Fruit fly (Drosophila melanogaster): Measurements from ENCODE around the gene CG17834.

Gene CG17834

DNA sequence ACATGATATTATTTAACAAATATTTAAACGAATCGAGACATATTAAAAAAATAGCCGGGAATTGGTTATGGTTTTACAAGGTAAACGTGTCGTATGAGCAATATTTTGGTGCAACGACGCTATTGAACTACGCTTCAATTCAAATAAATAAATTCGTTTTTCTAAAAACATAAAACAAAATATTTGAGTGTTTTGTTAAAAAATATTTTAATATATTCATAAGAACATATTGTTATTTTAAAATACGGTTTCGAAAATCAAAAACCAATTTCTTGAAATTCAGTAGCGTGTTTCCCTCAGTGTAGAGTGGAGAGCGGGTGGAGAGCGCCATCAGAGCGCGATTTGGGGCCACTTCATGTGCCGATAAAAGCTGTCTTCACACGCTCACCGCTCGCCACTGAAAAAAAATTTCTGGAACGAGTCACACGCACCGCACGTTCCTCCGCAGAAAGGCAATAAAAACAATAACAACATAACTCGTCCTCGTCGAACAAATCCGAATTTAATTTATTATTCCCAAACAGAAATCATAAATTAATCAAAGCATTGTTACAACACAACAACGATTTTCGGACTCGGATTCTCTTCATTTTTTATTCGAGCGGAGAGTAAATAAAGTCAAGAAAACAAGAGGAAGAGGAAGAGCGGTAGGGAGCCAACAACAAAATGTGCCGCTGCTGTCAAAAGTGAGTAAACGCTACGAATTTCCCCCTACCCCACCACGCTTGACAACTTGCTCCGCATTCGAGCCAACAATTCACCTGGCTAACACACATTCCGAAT is 6.6 kb downstream of the CG17834 start (continued):
- TF ChIP-seq NC2β (GFP tag; optimal IDR thresholded peaks at IDR 0.05) (no peak), CG9609 (GFP tag; optimal IDR thresholded peaks at IDR 0.05) (peak; percentile 5), dm (GFP tag; optimal IDR thresholded peaks at IDR 0.05) (no peak), Lim3 (GFP tag; IDR thresholded peaks at IDR 0.05) (no peak), D19A (tag; optimal IDR thresholded peaks at IDR 0.05) (peak; percentile 92), CG3163 (GFP tag; optimal IDR thresholded peaks at IDR 0.05) (peak; percentile 76), ranshi (GFP tag; IDR thresholded peaks at IDR 0.05) (peak; percentile 69; the same call in 1 of the 2 replicates), CG9876 (GFP tag; optimal IDR thresholded peaks at IDR 0.05) (no peak), Antp (GFP tag; optimal IDR thresholded peaks at IDR 0.05) (no peak), Myb (GFP tag; optimal IDR thresholded peaks at IDR 0.05) (peak; percentile 14), da (GFP tag; optimal IDR thresholded peaks at IDR 0.05) (no peak), Lhr (GFP tag; optimal IDR thresholded peaks at IDR 0.05) (peak; percentile 59), Kr (GFP tag; optimal IDR thresholded peaks at IDR 0.05) (no peak), zfh2 (GFP tag; optimal IDR thresholded peaks at IDR 0.05) (peak; percentile 46), Dref (GFP tag; IDR thresholded peaks at IDR 0.05) (no peak), sqz (GFP tag; optimal IDR thresholded peaks at IDR 0.05) (peak; percentile 90), Rx (GFP tag; IDR thresholded peaks at IDR 0.05) (peak; percentile 45; the same call in 1 of the 2 replicates), Atf-2 (GFP tag; optimal IDR thresholded peaks at IDR 0.05) (no peak), Sin3A (optimal IDR thresholded peaks at IDR 0.05) (no peak), CG11504 (tag; optimal IDR thresholded peaks at IDR 0.05) (peak; percentile 96), Meics (GFP tag; optimal IDR thresholded peaks at IDR 0.05) (peak; percentile 96), Abd-B (GFP tag; optimal IDR thresholded peaks at IDR 0.05) (peak; percentile 89), Bdp1 (GFP tag; optimal IDR thresholded peaks at IDR 0.05) (peak; percentile 57), danr (GFP tag; IDR thresholded peaks at IDR 0.05) (peak; percentile 70), CG2678 (tag; optimal IDR thresholded peaks at IDR 0.05) (peak; percentile 98), CG11093 (GFP tag; IDR thresholded peaks at IDR 0.05) (peak; percentile 76; the same call in 1 of the 3 replicates), toy (GFP tag; IDR thresholded peaks at IDR 0.05) (peak; percentile 45; the same call in 1 of the 2 replicates), CG18011 (GFP tag; optimal IDR thresholded peaks at IDR 0.05) (peak; percentile 66), pnt (GFP tag; optimal IDR thresholded peaks at IDR 0.05) (peak; percentile 0), tll (GFP tag; optimal IDR thresholded peaks at IDR 0.05) (no peak), Usf (GFP tag; optimal IDR thresholded peaks at IDR 0.05) (peak; percentile 92), Trl (optimal IDR thresholded peaks at IDR 0.05) (peak; percentile 62 to 67), Trl (GFP tag; optimal IDR thresholded peaks at IDR 0.05) (peak; percentile 32), Mes4 (GFP tag; optimal IDR thresholded peaks at IDR 0.05) (peak; percentile 27), C15 (GFP tag; IDR thresholded peaks at IDR 0.05) (no peak; the same call in 1 of the 3 replicates), tap (tag; optimal IDR thresholded peaks at IDR 0.05) (peak; percentile 91), bcd (GFP tag; optimal IDR thresholded peaks at IDR 0.05) (peak; percentile 94), BEAF-32 (GFP tag; optimal IDR thresholded peaks at IDR 0.05) (no peak), CG10959 (GFP tag; IDR thresholded peaks at IDR 0.05) (peak; percentile 47; the same call in 1 of the 2 replicates), sisA (GFP tag; IDR thresholded peaks at IDR 0.05) (peak; percentile 75), CG11695 (GFP tag; IDR thresholded peaks at IDR 0.05) (peak; percentile 78), CG33213 (GFP tag; optimal IDR thresholded peaks at IDR 0.05) (no peak), PHDP (tag; optimal IDR thresholded peaks at IDR 0.05) (peak; percentile 94), z (GFP tag; IDR thresholded peaks at IDR 0.05) (no peak; the same call in 2 of the 3 replicates), CG4360 (GFP tag; IDR thresholded peaks at IDR 0.05) (no peak; the same call in 1 of the 2 replicates), Dek (tag; optimal IDR thresholded peaks at IDR 0.05) (peak; percentile 93), CG9817 (tag; optimal IDR thresholded peaks at IDR 0.05) (peak; percentile 75), CG15011 (GFP tag; optimal IDR thresholded peaks at IDR 0.05) (peak; percentile 47), CG31441 (GFP tag; IDR thresholded peaks at IDR 0.05) (peak; percentile 86), CG7556 (GFP tag; optimal IDR thresholded peaks at IDR 0.05) (peak; percentile 97)
